Fruit fly (Drosophila melanogaster): ENCODE results near the gene unc-13-4A.
A peak's percentile ranks its signal among the peaks of the same experiment; 100 is the strongest.

Gene unc-13-4A

dm6 chr3L:7312754-7313153 lies at the start of gene unc-13-4A:
Gene unc-13-4A (minus strand): TSS chr3L:7312896.
- TF ChIP-seq toe (GFP tag; optimal IDR thresholded peaks at IDR 0.05): no peak
- TF ChIP-seq CG7045 (GFP tag; optimal IDR thresholded peaks at IDR 0.05): no peak
- TF ChIP-seq ovo (GFP tag; optimal IDR thresholded peaks at IDR 0.05): no peak
- TF ChIP-seq Hr96 (GFP tag; optimal IDR thresholded peaks at IDR 0.05): no peak
- TF ChIP-seq CG1620 (GFP tag; optimal IDR thresholded peaks at IDR 0.05): no peak
- TF ChIP-seq CG7101 (tag; optimal IDR thresholded peaks at IDR 0.05): no peak
- no peak for TF ChIP-seq CG12768 (GFP tag; optimal IDR thresholded peaks at IDR 0.05)
- no peak for TF ChIP-seq Clk (GFP tag; optimal IDR thresholded peaks at IDR 0.05)
- no peak for TF ChIP-seq Mnt (GFP tag; optimal IDR thresholded peaks at IDR 0.05)

- TF ChIP-seq ovo (GFP tag; optimal IDR thresholded peaks at IDR 0.05) (peak; percentile 26), Hr96 (GFP tag; optimal IDR thresholded peaks at IDR 0.05) (no peak), CG7045 (GFP tag; optimal IDR thresholded peaks at IDR 0.05) (peak; percentile 32), pad (GFP tag; optimal IDR thresholded peaks at IDR 0.05) (peak; percentile 57), cnc (optimal IDR thresholded peaks at IDR 0.05) (no peak), kay (GFP tag; ENCODE audit: borderline replicate concordance) (no peak), bab1 (GFP tag; optimal IDR thresholded peaks at IDR 0.05) (peak; percentile 52), cic (GFP tag; optimal IDR thresholded peaks at IDR 0.05) (peak; percentile 86), CG12768 (GFP tag; optimal IDR thresholded peaks at IDR 0.05) (peak; percentile 71), tj (GFP tag; optimal IDR thresholded peaks at IDR 0.05) (peak; percentile 88), CG7101 (tag; optimal IDR thresholded peaks at IDR 0.05) (peak; percentile 27), CG33017 (tag; optimal IDR thresholded peaks at IDR 0.05) (peak; percentile 70), Mnt (GFP tag; optimal IDR thresholded peaks at IDR 0.05) (peak; percentile 93), Crg-1 (GFP tag; optimal IDR thresholded peaks at IDR 0.05) (no peak), CG5204 (GFP tag; optimal IDR thresholded peaks at IDR 0.05) (no peak)
These were observed 48.4 kb upstream of the unc-13-4A start for dm6 chr3L:7361095-7361522.

- peak; percentile 12 for TF ChIP-seq Mnt (GFP tag; optimal IDR thresholded peaks at IDR 0.05)
- TF ChIP-seq CG1620 (GFP tag; optimal IDR thresholded peaks at IDR 0.05): peak; percentile 40
- TF ChIP-seq CG14711 (tag; optimal IDR thresholded peaks at IDR 0.05): peak; percentile 98
- no peak for TF ChIP-seq Clk (GFP tag; optimal IDR thresholded peaks at IDR 0.05)
- TF ChIP-seq cic (GFP tag; optimal IDR thresholded peaks at IDR 0.05): no peak
- TF ChIP-seq pad (GFP tag; optimal IDR thresholded peaks at IDR 0.05): peak; percentile 42
- no peak for TF ChIP-seq CG33017 (tag; optimal IDR thresholded peaks at IDR 0.05)
- no peak for TF ChIP-seq toe (GFP tag; optimal IDR thresholded peaks at IDR 0.05)
- TF ChIP-seq CG7045 (GFP tag; optimal IDR thresholded peaks at IDR 0.05): no peak
- no peak for TF ChIP-seq CG5204 (GFP tag; optimal IDR thresholded peaks at IDR 0.05)
- no peak for TF ChIP-seq CG7101 (tag; optimal IDR thresholded peaks at IDR 0.05)
- peak; percentile 46 for TF ChIP-seq Hr96 (GFP tag; optimal IDR thresholded peaks at IDR 0.05)
- TF ChIP-seq CG11617 (GFP tag; optimal IDR thresholded peaks at IDR 0.05): peak; percentile 5
- no peak for TF ChIP-seq cnc (optimal IDR thresholded peaks at IDR 0.05)
- TF ChIP-seq bab1 (GFP tag; optimal IDR thresholded peaks at IDR 0.05): no peak
- TF ChIP-seq tj (GFP tag; optimal IDR thresholded peaks at IDR 0.05): no peak
- TF ChIP-seq ovo (GFP tag; optimal IDR thresholded peaks at IDR 0.05): peak; percentile 49
- TF ChIP-seq CG12768 (GFP tag; optimal IDR thresholded peaks at IDR 0.05): no peak
- TF ChIP-seq Crg-1 (GFP tag; optimal IDR thresholded peaks at IDR 0.05): no peak
- no peak for TF ChIP-seq kay (GFP tag; ENCODE audit: borderline replicate concordance)
These were observed 47.7 kb upstream of the unc-13-4A start, which contains the start of gene Sec63 for dm6 chr3L:7360324-7360852. Gene Sec63 (plus strand): TSS chr3L:7360561.

- TF ChIP-seq pad (GFP tag; optimal IDR thresholded peaks at IDR 0.05) (no peak), bab1 (GFP tag; optimal IDR thresholded peaks at IDR 0.05) (peak; percentile 10), CG11617 (GFP tag; optimal IDR thresholded peaks at IDR 0.05) (peak; percentile 39), Mnt (GFP tag; optimal IDR thresholded peaks at IDR 0.05) (peak; percentile 56), toe (GFP tag; optimal IDR thresholded peaks at IDR 0.05) (no peak), CG12768 (GFP tag; optimal IDR thresholded peaks at IDR 0.05) (no peak), Hr96 (GFP tag; optimal IDR thresholded peaks at IDR 0.05) (peak; percentile 53), CG33017 (tag; optimal IDR thresholded peaks at IDR 0.05) (peak; percentile 12), CG1620 (GFP tag; optimal IDR thresholded peaks at IDR 0.05) (peak; percentile 46), Crg-1 (GFP tag; optimal IDR thresholded peaks at IDR 0.05) (no peak), CG7101 (tag; optimal IDR thresholded peaks at IDR 0.05) (peak; percentile 43)
These were observed 47.2 kb upstream of the unc-13-4A start, which contains the start of gene pst for dm6 chr3L:7359827-7360323. Gene pst (minus strand): TSS chr3L:7360263.

- TF ChIP-seq ovo (GFP tag; optimal IDR thresholded peaks at IDR 0.05) (no peak), CG1620 (GFP tag; optimal IDR thresholded peaks at IDR 0.05) (no peak), toe (GFP tag; optimal IDR thresholded peaks at IDR 0.05) (no peak), bab1 (GFP tag; optimal IDR thresholded peaks at IDR 0.05) (peak; percentile 43), CG7045 (GFP tag; optimal IDR thresholded peaks at IDR 0.05) (no peak), pad (GFP tag; optimal IDR thresholded peaks at IDR 0.05) (peak; percentile 53), CG7101 (tag; optimal IDR thresholded peaks at IDR 0.05) (peak; percentile 29), CG33017 (tag; optimal IDR thresholded peaks at IDR 0.05) (no peak), CG14711 (tag; optimal IDR thresholded peaks at IDR 0.05) (peak; percentile 22), cnc (optimal IDR thresholded peaks at IDR 0.05) (no peak), CG12768 (GFP tag; optimal IDR thresholded peaks at IDR 0.05) (no peak), Hr96 (GFP tag; optimal IDR thresholded peaks at IDR 0.05) (no peak), CG11617 (GFP tag; optimal IDR thresholded peaks at IDR 0.05) (peak; percentile 31), Mnt (GFP tag; optimal IDR thresholded peaks at IDR 0.05) (peak; percentile 40), tj (GFP tag; optimal IDR thresholded peaks at IDR 0.05) (peak; percentile 49), Clk (GFP tag; optimal IDR thresholded peaks at IDR 0.05) (no peak), cic (GFP tag; optimal IDR thresholded peaks at IDR 0.05) (peak; percentile 22), CG5204 (GFP tag; optimal IDR thresholded peaks at IDR 0.05) (no peak), Crg-1 (GFP tag; optimal IDR thresholded peaks at IDR 0.05) (no peak)
These were observed 43.9 kb upstream of the unc-13-4A start, which contains the start of gene CTCF for dm6 chr3L:7356386-7357117. Gene CTCF (minus strand): TSS chr3L:7356713.
